Fruit fly (Drosophila melanogaster): ENCODE measurements around the gene KLHL18.

Gene KLHL18

DNA sequence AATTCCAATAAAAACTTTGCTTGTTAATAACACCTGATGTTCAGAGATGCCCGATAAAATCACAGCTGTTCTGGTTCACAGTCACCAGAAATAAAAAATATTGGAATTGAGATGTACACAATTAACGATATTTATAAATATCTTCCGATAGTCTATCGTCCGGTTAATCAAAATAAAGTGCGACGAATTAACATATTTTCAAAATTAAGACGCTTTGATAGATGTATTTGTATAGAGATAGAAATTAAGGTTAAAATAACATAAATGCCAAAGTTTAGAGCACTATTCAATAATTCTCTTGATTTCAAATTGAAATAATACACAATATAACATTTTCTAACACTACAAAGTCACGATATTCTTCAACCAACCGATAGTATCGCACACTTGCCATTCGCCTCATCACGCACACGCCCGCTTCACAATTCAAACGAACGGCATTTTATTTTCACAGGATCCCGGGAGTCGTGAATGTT, 47.5 kb downstream of the KLHL18 start, which contains the start of the genes CG3281 and aurA (continued):
- peak; percentile 20 for TF ChIP-seq CG10565 (GFP tag; optimal IDR thresholded peaks at IDR 0.05)
- TF ChIP-seq GATAe (GFP tag; conservative IDR thresholded peaks at IDR 0.05): no peak
- peak; percentile 40; the same call in 1 of the 2 replicates for TF ChIP-seq ara (GFP tag; IDR thresholded peaks at IDR 0.05)
- TF ChIP-seq hb (GFP tag; IDR thresholded peaks at IDR 0.05; ENCODE audit: partially characterized antibody): peak; percentile 94
- no peak for TF ChIP-seq C15 (GFP tag; IDR thresholded peaks at IDR 0.05)
- peak; percentile 71 for TF ChIP-seq CG8924 (tag; optimal IDR thresholded peaks at IDR 0.05)
- no peak for TF ChIP-seq dati (GFP tag; IDR thresholded peaks at IDR 0.05)
- peak; percentile 43 for TF ChIP-seq Ssrp (tag; optimal IDR thresholded peaks at IDR 0.05)
- peak; percentile 62 for TF ChIP-seq unpg (GFP tag; optimal IDR thresholded peaks at IDR 0.05)
- no peak for TF ChIP-seq CG2889 (GFP tag; IDR thresholded peaks at IDR 0.05)
- no peak for TF ChIP-seq aop (GFP tag; IDR thresholded peaks at IDR 0.05)
- no peak for TF ChIP-seq CG15073 (GFP tag; optimal IDR thresholded peaks at IDR 0.05)
- TF ChIP-seq Dip3 (GFP tag; optimal IDR thresholded peaks at IDR 0.05): peak; percentile 65
- TF ChIP-seq da (GFP tag; optimal IDR thresholded peaks at IDR 0.05): no peak
- no peak for TF ChIP-seq gsb (GFP tag; IDR thresholded peaks at IDR 0.05)
- TF ChIP-seq CG16815 (GFP tag; optimal IDR thresholded peaks at IDR 0.05): peak; percentile 64
- TF ChIP-seq slbo (GFP tag; IDR thresholded peaks at IDR 0.05): peak; percentile 77; the same call in 1 of the 2 replicates
- peak; percentile 99 for TF ChIP-seq Dll (GFP tag; IDR thresholded peaks at IDR 0.05; ENCODE audit: partially characterized antibody)
- peak; percentile 62 to 76 for TF ChIP-seq Hr51 (GFP tag; optimal IDR thresholded peaks at IDR 0.05)
- peak; percentile 76 for TF ChIP-seq ind (GFP tag; optimal IDR thresholded peaks at IDR 0.05)
- no peak for TF ChIP-seq CG10321 (GFP tag; IDR thresholded peaks at IDR 0.05)
- TF ChIP-seq zen (tag; optimal IDR thresholded peaks at IDR 0.05): peak; percentile 75
- peak; percentile 32; the same call in 1 of the 3 replicates for TF ChIP-seq ase (GFP tag; IDR thresholded peaks at IDR 0.05)
- no peak for TF ChIP-seq p53 (GFP tag; optimal IDR thresholded peaks at IDR 0.05)
- peak; percentile 36 for TF ChIP-seq CrebB (tag; optimal IDR thresholded peaks at IDR 0.05)
- TF ChIP-seq Taf1 (GFP tag; IDR thresholded peaks at IDR 0.05): 0 out of 2 replicates have a peak, but pooled peaks have one; percentile 33
- TF ChIP-seq pfk (GFP tag; optimal IDR thresholded peaks at IDR 0.05): no peak
- no peak for TF ChIP-seq Hand (GFP tag; optimal IDR thresholded peaks at IDR 0.05)
- TF ChIP-seq zf30C (GFP tag; optimal IDR thresholded peaks at IDR 0.05): no peak
- TF ChIP-seq stc (GFP tag; IDR thresholded peaks at IDR 0.05): no peak
- peak; percentile 90 for TF ChIP-seq CG2120 (GFP tag; optimal IDR thresholded peaks at IDR 0.05)
- peak; percentile 84 for TF ChIP-seq Elba2 (GFP tag; optimal IDR thresholded peaks at IDR 0.05)
- peak; percentile 63 for TF ChIP-seq NfI (GFP tag; optimal IDR thresholded peaks at IDR 0.05)
- no peak for TF ChIP-seq CG12219 (GFP tag; optimal IDR thresholded peaks at IDR 0.05)
- TF ChIP-seq vnd (GFP tag; IDR thresholded peaks at IDR 0.05; ENCODE audit: partially characterized antibody): peak; percentile 97
- TF ChIP-seq CG15601 (tag; optimal IDR thresholded peaks at IDR 0.05): peak; percentile 57
- TF ChIP-seq Asciz (GFP tag; optimal IDR thresholded peaks at IDR 0.05): no peak
- no peak for TF ChIP-seq fd102C (GFP tag; optimal IDR thresholded peaks at IDR 0.05)
- TF ChIP-seq twi (tag; optimal IDR thresholded peaks at IDR 0.05): peak; percentile 75
- TF ChIP-seq amos (GFP tag; IDR thresholded peaks at IDR 0.05; ENCODE audit: partially characterized antibody): peak; percentile 97
- TF ChIP-seq Myb (GFP tag; optimal IDR thresholded peaks at IDR 0.05): peak; percentile 89
- TF ChIP-seq Hr39 (optimal IDR thresholded peaks at IDR 0.05): no peak
- peak; percentile 65 for TF ChIP-seq ken (GFP tag; IDR thresholded peaks at IDR 0.05)
- TF ChIP-seq CG31224 (GFP tag; IDR thresholded peaks at IDR 0.05): peak; percentile 18; the same call in 1 of the 2 replicates
- TF ChIP-seq inv (GFP tag; IDR thresholded peaks at IDR 0.05; ENCODE audit: partially characterized antibody): peak; percentile 97
- TF ChIP-seq Doc3 (GFP tag; IDR thresholded peaks at IDR 0.05; ENCODE audit: partially characterized antibody): peak; percentile 98
- TF ChIP-seq Med (GFP tag): peak; percentile 94
- no peak for TF ChIP-seq abd-A (tag; optimal IDR thresholded peaks at IDR 0.05)
- TF ChIP-seq CG31388 (GFP tag; optimal IDR thresholded peaks at IDR 0.05): no peak
- peak; percentile 82 for TF ChIP-seq CG7786 (GFP tag; optimal IDR thresholded peaks at IDR 0.05)
- no peak for TF ChIP-seq tio (GFP tag; optimal IDR thresholded peaks at IDR 0.05)
